Fruit fly (Drosophila melanogaster) whole organism, embryonic: ENCODE results near the gene CG7728.

Source experiments
- ATbp ChIP-seq: fragments of 200-800 bp; sonication (Bioruptor generic); optimal IDR thresholded peaks from 2 replicates; lab custom pipeline; 2017; ENCODE audit warnings: missing biosample characterization, mild to moderate bottlenecking, missing genetic modification characterization, missing genetic modification reagents
- Asciz ChIP-seq: fragments of 200-800 bp; sonication (Bioruptor generic); optimal IDR thresholded peaks from 2 replicates; lab custom pipeline; 2017; ENCODE audit warnings: missing biosample characterization, mild to moderate bottlenecking, missing genetic modification characterization, missing genetic modification reagents
- CG12744 ChIP-seq: fragments of 200-800 bp; sonication (Bioruptor generic); optimal IDR thresholded peaks from 2 replicates; lab custom pipeline; 2016; ENCODE audit warnings: missing biosample characterization, missing genetic modification characterization
- CG1647 ChIP-seq: fragments of 200-800 bp; sonication (Bioruptor generic); optimal IDR thresholded peaks from 3 replicates; lab custom pipeline; 2016; ENCODE audit warnings: missing biosample characterization, missing genetic modification characterization
- CG16815 ChIP-seq: fragments of 200-800 bp; sonication (Bioruptor generic); optimal IDR thresholded peaks from 3 replicates; lab custom pipeline; 2017; ENCODE audit warnings: missing biosample characterization, mild to moderate bottlenecking, missing genetic modification characterization
- CG18011 ChIP-seq: fragments of 200-800 bp; sonication (Bioruptor generic); optimal IDR thresholded peaks from 2 replicates; lab custom pipeline; 2017; ENCODE audit warnings: missing biosample characterization, missing genetic modification characterization, mild to moderate bottlenecking, moderate library complexity, missing genotype
- CG31388 ChIP-seq: fragments of 200-800 bp; sonication (Bioruptor generic); optimal IDR thresholded peaks from 2 replicates; lab custom pipeline; 2016; ENCODE audit warnings: missing biosample characterization, missing genetic modification characterization
- CG32772 ChIP-seq: fragments of 200-800 bp; sonication (Bioruptor generic); IDR thresholded peaks from 2 replicates; pipeline ENCODE4 v1.3.6; 2022; ENCODE audit warnings: missing biosample characterization, missing genetic modification characterization
- CG3847 ChIP-seq: fragments of 200-800 bp; sonication (Bioruptor generic); IDR thresholded peaks from 2 replicates; pipeline ENCODE4 v1.3.6; 2022; ENCODE audit warnings: missing biosample characterization, missing genetic modification characterization
- CG4404 ChIP-seq: fragments of 200-800 bp; sonication (Bioruptor generic); IDR thresholded peaks from 2 replicates; pipeline ENCODE4 v1.3.6; 2022; ENCODE audit warnings: missing biosample characterization, missing genetic modification characterization
- CG4854 ChIP-seq: fragments of 200-800 bp; sonication (Bioruptor generic); optimal IDR thresholded peaks from 2 replicates; lab custom pipeline; 2016; ENCODE audit warnings: missing biosample characterization, missing genetic modification characterization, inconsistent platforms
- CG7372 ChIP-seq: fragments of 200-800 bp; sonication (Bioruptor generic); IDR thresholded peaks from 2 replicates; pipeline ENCODE4 v1.3.6; 2022; ENCODE audit warnings: missing biosample characterization, missing genetic modification characterization
- CG7928 ChIP-seq: fragments of 200-800 bp; sonication (Bioruptor generic); optimal IDR thresholded peaks from 2 replicates; lab custom pipeline; 2017; ENCODE audit warnings: missing biosample characterization, mild to moderate bottlenecking, missing genetic modification characterization
- CG8478 ChIP-seq: fragments of >200 bp; optimal IDR thresholded peaks from 2 replicates; lab custom pipeline; 2018
- CG8765 ChIP-seq: fragments of 200-800 bp; sonication (Bioruptor generic); IDR thresholded peaks from 2 replicates; pipeline ENCODE4 v1.3.6; 2022; ENCODE audit warnings: missing biosample characterization, missing genetic modification characterization
- CG8924 ChIP-seq: fragments of 200-800 bp; optimal IDR thresholded peaks from 3 replicates; lab custom pipeline; 2019; ENCODE audit warnings: missing biosample characterization, mild to moderate bottlenecking, missing genetic modification characterization, moderate library complexity
- CG9609 ChIP-seq: fragments of 200-800 bp; sonication (Bioruptor generic); optimal IDR thresholded peaks from 3 replicates; lab custom pipeline; 2016; ENCODE audit warnings: missing biosample characterization, missing genetic modification characterization
- CG9727 ChIP-seq: fragments of 200-800 bp; sonication (Bioruptor generic); optimal IDR thresholded peaks from 3 replicates; lab custom pipeline; 2017; ENCODE audit warnings: missing biosample characterization, mild to moderate bottlenecking, missing genetic modification characterization
- CG9817 ChIP-seq: fragments of 200-800 bp; sonication (Bioruptor generic); optimal IDR thresholded peaks from 2 replicates; lab custom pipeline; 2018; ENCODE audit warnings: missing biosample characterization, mild to moderate bottlenecking, missing genetic modification characterization, moderate library complexity
- CHES-1-like ChIP-seq: fragments of 200-800 bp; sonication (Bioruptor generic); optimal IDR thresholded peaks from 2 replicates; lab custom pipeline; 2016; ENCODE audit warnings: missing biosample characterization, missing genetic modification characterization
- Dek ChIP-seq: fragments of 200-800 bp; sonication (Bioruptor generic); optimal IDR thresholded peaks from 3 replicates; lab custom pipeline; 2019; ENCODE audit warnings: missing biosample characterization, mild to moderate bottlenecking, missing genetic modification characterization, moderate library complexity
- Drgx ChIP-seq: fragments of 200-800 bp; sonication (Bioruptor generic); IDR thresholded peaks from 2 replicates; pipeline ENCODE4 v1.3.6; 2022; ENCODE audit warnings: missing biosample characterization, missing genetic modification characterization
- E2f2 ChIP-seq: fragments of 200-800 bp; sonication (Bioruptor generic); IDR thresholded peaks from 2 replicates; pipeline ENCODE4 v1.3.6; 2022; ENCODE audit warnings: missing biosample characterization, missing genetic modification characterization
- Gug ChIP-seq: fragments of 200-800 bp; sonication (Bioruptor generic); IDR thresholded peaks from 4 replicates; pipeline ENCODE4 v1.3.6; 2022; ENCODE audit warnings: missing biosample characterization, missing genetic modification characterization
- HmgZ ChIP-seq: fragments of 200-800 bp; sonication (Bioruptor generic); optimal IDR thresholded peaks from 2 replicates; lab custom pipeline; 2018; ENCODE audit warnings: missing biosample characterization, mild to moderate bottlenecking, missing genetic modification characterization
- Hmx ChIP-seq: fragments of 200-800 bp; sonication (Bioruptor generic); optimal IDR thresholded peaks from 2 replicates; lab custom pipeline; 2016; ENCODE audit warnings: missing biosample characterization, missing genetic modification characterization
- Hr39 ChIP-seq: fragments of >200 bp; optimal IDR thresholded peaks from 2 replicates; lab custom pipeline; 2017
- Hr51 ChIP-seq, 2 experiments: fragments of 200-800 bp; sonication (Bioruptor generic); optimal IDR thresholded peaks; 2 replicates in 1 of 2; 3 replicates in 1 of 2; lab custom pipeline; 2016 to 2018; ENCODE audit warnings: missing biosample characterization in 2 of 2, missing genetic modification characterization in 2 of 2, mild to moderate bottlenecking in 1 of 2, moderate library complexity in 1 of 2
- MESR4 ChIP-seq: fragments of 200-800 bp; sonication (Bioruptor generic); optimal IDR thresholded peaks from 2 replicates; lab custom pipeline; 2018; ENCODE audit warnings: missing biosample characterization, mild to moderate bottlenecking, missing genetic modification characterization, moderate library complexity
- Med ChIP-seq: fragments of 200-800 bp; sonication (Bioruptor generic); peaks from one replicate; lab custom pipeline; 2016; ENCODE audit warnings: missing biosample characterization, missing genetic modification characterization, mild to moderate bottlenecking, inconsistent platforms, moderate library complexity
- Optix ChIP-seq: fragments of 200-800 bp; sonication (Bioruptor generic); IDR thresholded peaks from 3 replicates; pipeline ENCODE4 v1.3.6; 2022; ENCODE audit warnings: missing biosample characterization, missing genetic modification characterization
- Ravus ChIP-seq: fragments of 200-800 bp; sonication (Bioruptor generic); IDR thresholded peaks from 2 replicates; pipeline ENCODE4 v1.3.6; 2022; ENCODE audit warnings: missing biosample characterization, missing genetic modification characterization
- Side ChIP-seq: fragments of 200-800 bp; sonication (Bioruptor generic); optimal IDR thresholded peaks from 2 replicates; lab custom pipeline; 2016; ENCODE audit warnings: missing biosample characterization, missing genetic modification characterization
- Sin3A ChIP-seq: fragments of >200 bp; optimal IDR thresholded peaks from 2 replicates; lab custom pipeline; 2018
- Xbp1 ChIP-seq: fragments of 200-800 bp; sonication (Bioruptor generic); optimal IDR thresholded peaks from 3 replicates; lab custom pipeline; 2016; ENCODE audit warnings: missing biosample characterization, mild to moderate bottlenecking, missing genetic modification characterization
- cas ChIP-seq: fragments of 200-800 bp; sonication (Bioruptor generic); IDR thresholded peaks from 2 replicates; pipeline ENCODE4 v1.3.6; 2022; ENCODE audit warnings: missing biosample characterization, missing genetic modification characterization
- chinmo ChIP-seq: fragments of 200-800 bp; sonication (Bioruptor generic); IDR thresholded peaks from 4 replicates; pipeline ENCODE4 v1.3.6; 2022; ENCODE audit warnings: missing biosample characterization, missing genetic modification characterization; ENCODE audit not compliant: partially characterized antibody
- croc ChIP-seq: fragments of 200-800 bp; sonication (Bioruptor generic); conservative IDR thresholded peaks from 3 replicates; pipeline ENCODE4 v1.3.6; 2022; ENCODE audit warnings: missing biosample characterization, missing genetic modification characterization
- emc ChIP-seq: fragments of 200-800 bp; sonication (Bioruptor generic); optimal IDR thresholded peaks from 2 replicates; lab custom pipeline; 2016; ENCODE audit warnings: missing biosample characterization, missing genetic modification characterization
- exex ChIP-seq: fragments of 200-800 bp; sonication (Bioruptor generic); optimal IDR thresholded peaks from 4 replicates; lab custom pipeline; 2018; ENCODE audit warnings: missing biosample characterization, mild to moderate bottlenecking, missing genetic modification characterization, moderate library complexity
- gce ChIP-seq: fragments of 200-800 bp; sonication (Bioruptor generic); IDR thresholded peaks from 3 replicates; pipeline ENCODE4 v1.3.6; 2022; ENCODE audit warnings: missing biosample characterization, missing genetic modification characterization
- gt ChIP-seq: fragments of 200-800 bp; sonication (Bioruptor generic); IDR thresholded peaks from 2 replicates; pipeline ENCODE4 v1.3.6; 2022; ENCODE audit warnings: missing biosample characterization, missing genetic modification characterization
- hbn ChIP-seq: fragments of 200-800 bp; sonication (Bioruptor generic); IDR thresholded peaks from 2 replicates; pipeline ENCODE4 v1.3.6; 2022; ENCODE audit warnings: missing biosample characterization, missing genetic modification characterization; ENCODE audit not compliant: partially characterized antibody
- knrl ChIP-seq: fragments of 200-800 bp; sonication (Bioruptor generic); IDR thresholded peaks from 3 replicates; pipeline ENCODE4 v1.3.6; 2022; ENCODE audit warnings: missing biosample characterization, missing genetic modification characterization; ENCODE audit not compliant: partially characterized antibody
- nerfin-2 ChIP-seq: fragments of 200-800 bp; sonication (Bioruptor generic); IDR thresholded peaks from 2 replicates; pipeline ENCODE4 v1.3.6; 2022; ENCODE audit warnings: missing biosample characterization, missing genetic modification characterization; ENCODE audit not compliant: partially characterized antibody
- pho ChIP-seq: fragments of 200-800 bp; sonication (Bioruptor generic); optimal IDR thresholded peaks from 2 replicates; lab custom pipeline; 2016; ENCODE audit warnings: missing biosample characterization, missing genetic modification characterization
- ranshi ChIP-seq: fragments of 200-800 bp; sonication (Bioruptor generic); IDR thresholded peaks from 2 replicates; pipeline ENCODE4 v1.3.6; 2022; ENCODE audit warnings: missing biosample characterization, missing genetic modification characterization
- repo ChIP-seq: fragments of 200-800 bp; sonication (Bioruptor generic); optimal IDR thresholded peaks from 2 replicates; lab custom pipeline; 2016; ENCODE audit warnings: missing biosample characterization, missing genetic modification characterization
- sens ChIP-seq: fragments of 200-800 bp; sonication (Bioruptor generic); peaks from one replicate; lab custom pipeline; 2016; ENCODE audit warnings: missing biosample characterization, missing genetic modification characterization
- sima ChIP-seq: fragments of 200-800 bp; sonication (Bioruptor generic); optimal IDR thresholded peaks from 2 replicates; lab custom pipeline; 2016; ENCODE audit warnings: missing biosample characterization, missing genetic modification characterization
- slp2 ChIP-seq: fragments of 200-800 bp; sonication (Bioruptor generic); optimal IDR thresholded peaks from 2 replicates; lab custom pipeline; 2016; ENCODE audit warnings: missing biosample characterization, missing genetic modification characterization
- tio ChIP-seq: fragments of 200-800 bp; sonication (Bioruptor generic); optimal IDR thresholded peaks from 2 replicates; lab custom pipeline; 2017; ENCODE audit warnings: missing biosample characterization, missing genetic modification characterization, inconsistent platforms
- zfh1 ChIP-seq: fragments of 200-800 bp; sonication (Bioruptor generic); IDR thresholded peaks from 3 replicates; pipeline ENCODE4 v1.3.6; 2022; ENCODE audit warnings: missing biosample characterization, missing genetic modification characterization

The CG7728 gene

dm6 chr3L:17006250-17006693, 10.1 kb upstream of the CG7728 start (continued):
- TF ChIP-seq zfh1 (GFP tag; lab: Robert Waterston, UW) (0 out of 3 replicates have a peak, but pooled peaks have one; percentile 21), gt (no peak), Dek (tag; lab: Kevin White, UChicago) (no peak), Asciz (GFP tag; lab: Kevin White, UChicago) (peak; percentile 2), CG9609 (GFP tag; lab: Kevin White, UChicago) (no peak), CG8765 (GFP tag; lab: Robert Waterston, UW) (no peak), E2f2 (GFP tag; lab: Robert Waterston, UW) (no peak), hbn (GFP tag; lab: Robert Waterston, UW) (no peak), knrl (GFP tag; lab: Robert Waterston, UW) (no peak), croc (GFP tag; lab: Robert Waterston, UW) (no peak), HmgZ (peak; percentile 15), Optix (GFP tag; lab: Robert Waterston, UW) (no peak), chinmo (GFP tag; lab: Robert Waterston, UW) (no peak), Side (GFP tag; lab: Kevin White, UChicago) (no peak), CG8478 (lab: Kevin White, UChicago) (no peak), Hr51 (GFP tag; optimal IDR thresholded peaks at IDR 0.05; lab: Kevin White, UChicago) (no peak), nerfin-2 (GFP tag; lab: Robert Waterston, UW) (no peak), pho (no peak), CG12744 (no peak), exex (peak; percentile 39), ranshi (GFP tag; lab: Robert Waterston, UW) (no peak; the same call in 1 of the 2 replicates), CG1647 (GFP tag; lab: Kevin White, UChicago) (no peak), CG4404 (GFP tag; lab: Robert Waterston, UW) (no peak), cas (GFP tag; lab: Robert Waterston, UW) (0 out of 2 replicates have a peak, but pooled peaks have one; percentile 25), slp2 (GFP tag; lab: Kevin White, UChicago) (no peak), Gug (GFP tag; lab: Robert Waterston, UW) (no peak; the same call in 3 of the 4 replicates), repo (no peak), tio (GFP tag; lab: Kevin White, UChicago) (no peak), CG7928 (GFP tag; lab: Kevin White, UChicago) (peak; percentile 14), CG18011 (GFP tag; lab: Kevin White, UChicago) (no peak), CHES-1-like (GFP tag; lab: Kevin White, UChicago) (no peak), MESR4 (no peak), CG9727 (GFP tag; lab: Kevin White, UChicago) (no peak), CG31388 (GFP tag; lab: Kevin White, UChicago) (no peak), CG9817 (no peak), CG3847 (GFP tag; lab: Robert Waterston, UW) (0 out of 2 replicates have a peak, but pooled peaks have one; percentile 32), CG32772 (no peak), Hmx (no peak), sima (GFP tag; lab: Kevin White, UChicago) (no peak), CG4854 (GFP tag; lab: Kevin White, UChicago) (no peak), Hr39 (no peak), Ravus (GFP tag; lab: Robert Waterston, UW) (no peak), CG8924 (tag; lab: Kevin White, UChicago) (no peak), gce (GFP tag; lab: Robert Waterston, UW) (no peak), ATbp (GFP tag; lab: Kevin White, UChicago) (no peak), CG16815 (no peak), Xbp1 (GFP tag; lab: Kevin White, UChicago) (no peak), Sin3A (lab: Kevin White, UChicago) (no peak), sens (GFP tag; lab: Kevin White, UChicago) (peak; percentile 75), Med (GFP tag; lab: Kevin White, UChicago) (peak; percentile 79), CG7372 (GFP tag; lab: Robert Waterston, UW) (no peak), emc (GFP tag; lab: Kevin White, UChicago) (no peak), Drgx (GFP tag; lab: Robert Waterston, UW) (peak; percentile 31; the same call in 1 of the 2 replicates)
